Worm (Caenorhabditis elegans): ENCODE results near the gene F40G9.19.

DNA sequence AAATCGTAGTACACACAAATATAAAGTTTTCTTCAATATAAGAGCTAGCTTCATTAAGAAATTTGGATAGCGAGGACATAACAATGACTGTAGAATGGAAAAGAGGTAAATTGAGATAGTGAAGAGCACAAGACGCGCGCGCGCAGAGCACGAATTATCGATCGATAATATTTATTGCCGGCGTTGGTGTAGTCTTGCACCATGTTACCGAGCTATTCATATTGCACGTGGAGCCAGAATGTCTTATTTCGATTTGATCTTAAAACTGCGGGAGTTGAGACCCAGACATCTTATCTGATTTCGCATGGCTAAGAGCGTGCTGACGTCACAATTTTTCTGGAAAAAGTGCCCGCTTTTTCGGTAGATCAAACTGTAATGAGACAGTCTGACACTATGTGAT lies 4.1 kb upstream of the F40G9.19 start, which contains the start of gene F40G9.18:
- no peak for TF ChIP-seq nhr-84 (tag; optimal IDR thresholded peaks at IDR 0.05)
- TF ChIP-seq lsy-2 (tag; optimal IDR thresholded peaks at IDR 0.05) = no peak
- no peak for TF ChIP-seq tbx-2 (tag; optimal IDR thresholded peaks at IDR 0.05)
- no peak for TF ChIP-seq ztf-11 (tag; optimal IDR thresholded peaks at IDR 0.05)
- TF ChIP-seq isw-1 (GFP tag; IDR thresholded peaks at IDR 0.05) = no peak
- TF ChIP-seq unc-86 (tag; optimal IDR thresholded peaks at IDR 0.05) = no peak
- no peak for TF ChIP-seq elt-3 (tag; optimal IDR thresholded peaks at IDR 0.05)
- TF ChIP-seq mdl-1 (tag; optimal IDR thresholded peaks at IDR 0.05) = no peak
- TF ChIP-seq unc-62 (GFP tag; optimal IDR thresholded peaks at IDR 0.05) = no peak
- no peak for TF ChIP-seq unc-130 (tag; optimal IDR thresholded peaks at IDR 0.05)
